Worm (Caenorhabditis elegans) whole organism, L3 larva: ENCODE results near the gene C03C10.2.

Source experiments
- ama-1 ChIP-seq: fragments of 150-350 bp; optimal IDR thresholded peaks from 2 replicates; lab custom pipeline; 2018
- egl-27 ChIP-seq: sonication (generic microtip); optimal IDR thresholded peaks from 4 replicates; lab custom pipeline; 2017; ENCODE audit warnings: missing biosample characterization, missing genetic modification reagents, missing genetic modification characterization
- elt-3 ChIP-seq, 3 experiments: fragments of 150-350 bp in 1 of 3; sonication (generic microtip) in 2 of 3; optimal IDR thresholded peaks; 2 replicates in 2 of 3; 4 replicates in 1 of 3; lab custom pipeline; 2014 to 2017; ENCODE audit warnings: missing biosample characterization in 3 of 3, missing genetic modification characterization in 3 of 3
- fkh-10 ChIP-seq: sonication (generic microtip); optimal IDR thresholded peaks from 2 replicates; lab custom pipeline; 2017; ENCODE audit warnings: missing biosample characterization, missing genetic modification reagents, missing genetic modification characterization
- fos-1 ChIP-seq: fragments of 150-350 bp; optimal IDR thresholded peaks from 2 replicates; lab custom pipeline; 2014; ENCODE audit warnings: missing biosample characterization, missing genetic modification characterization
- nhr-237 ChIP-seq: fragments of 150-350 bp; optimal IDR thresholded peaks from 2 replicates; lab custom pipeline; 2014; ENCODE audit warnings: missing biosample characterization, missing genetic modification characterization
- nhr-76 ChIP-seq: fragments of 150-350 bp; sonication (generic microtip); optimal IDR thresholded peaks from 5 replicates; lab custom pipeline; 2014; ENCODE audit warnings: missing biosample characterization, missing genetic modification characterization
- nhr-77 ChIP-seq: fragments of 150-350 bp; optimal IDR thresholded peaks from 2 replicates; lab custom pipeline; 2014; ENCODE audit warnings: missing biosample characterization, missing genetic modification characterization
- pha-4 ChIP-seq: fragments of 150-350 bp; optimal IDR thresholded peaks from 2 replicates; lab custom pipeline; 2014; ENCODE audit warnings: missing biosample characterization, missing genetic modification reagents, missing genetic modification characterization
- skn-1 ChIP-seq: fragments of 150-350 bp; optimal IDR thresholded peaks from 2 replicates; lab custom pipeline; 2014; ENCODE audit warnings: missing biosample characterization, missing genetic modification characterization
- ztf-11 ChIP-seq: fragments of 150-350 bp; optimal IDR thresholded peaks from 2 replicates; lab custom pipeline; 2014; ENCODE audit warnings: missing biosample characterization, missing genetic modification characterization

DNA sequence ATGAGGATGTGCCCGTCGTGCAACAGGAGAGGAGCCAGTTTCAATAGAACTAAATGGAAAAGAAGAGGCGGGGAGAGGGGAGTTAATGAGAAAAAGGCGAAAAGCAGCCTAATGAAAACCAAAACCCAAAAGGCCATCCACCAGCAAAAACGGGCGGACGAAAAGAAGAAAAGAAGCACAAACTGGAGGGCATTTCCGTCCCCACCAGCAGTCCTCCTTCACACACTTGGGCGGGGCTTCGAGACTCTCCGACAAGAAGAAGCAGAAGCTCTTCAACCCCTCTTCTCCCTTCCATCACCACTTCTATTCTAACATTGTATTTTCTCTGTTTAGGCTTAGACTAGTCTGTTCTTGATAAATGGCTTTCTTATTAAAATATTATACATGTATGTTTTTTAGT lies 22.8 kb upstream of the C03C10.2 start:
- no peak for TF ChIP-seq ama-1
- no peak for TF ChIP-seq fos-1
- no peak for TF ChIP-seq ztf-11 (tag; lab: Kevin White, UChicago)
- TF ChIP-seq elt-3 (tag; optimal IDR thresholded peaks at IDR 0.05; lab: Kevin White, UChicago), result no peak
- TF ChIP-seq skn-1 (tag; lab: Kevin White, UChicago), result no peak
- TF ChIP-seq nhr-77 (tag; lab: Kevin White, UChicago), result no peak
- TF ChIP-seq nhr-237 (tag; lab: Kevin White, UChicago), result no peak
- TF ChIP-seq fkh-10 (GFP tag; lab: Kevin White, UChicago), result no peak
- no peak for TF ChIP-seq nhr-76 (tag; lab: Kevin White, UChicago)
- TF ChIP-seq egl-27 (tag; lab: Kevin White, UChicago), result no peak
- no peak for TF ChIP-seq pha-4 (tag; lab: Kevin White, UChicago)
